Worm (Caenorhabditis elegans): ENCODE results near the gene C26B9.2.

C26B9.2 gene

DNA sequence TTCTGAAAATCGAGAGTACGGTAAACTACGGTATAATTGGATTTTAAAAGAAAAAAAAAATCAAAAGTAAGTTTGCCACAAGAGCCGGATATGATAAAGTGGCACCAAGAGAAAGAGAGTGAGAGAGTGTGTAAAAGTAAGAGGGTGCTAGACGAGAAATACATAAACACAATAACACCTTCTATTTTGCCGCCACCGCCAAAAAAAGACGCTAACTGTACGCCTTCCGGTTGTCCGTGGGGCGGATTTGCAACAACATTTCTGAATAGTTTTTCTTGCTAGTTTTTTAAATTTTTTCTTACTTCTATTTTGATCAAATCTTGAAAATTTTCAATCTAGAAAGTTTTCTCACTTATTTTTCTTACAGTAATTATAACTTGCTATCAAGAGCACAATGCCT, 32.6 kb downstream of the C26B9.2 start, which contains the start of gene F35C8.8:
Gene F35C8.8 (minus strand): TSS at position 2 of the 400 bp plus-strand sequence.
- no peak for TF ChIP-seq pqm-1 (tag; optimal IDR thresholded peaks at IDR 0.05)

ce11 chrX:5373597-5373996, 33.6 kb downstream of the C26B9.2 start:
- TF ChIP-seq lsy-12 (tag; optimal IDR thresholded peaks at IDR 0.05), result no peak
- TF ChIP-seq ceh-16 (tag; optimal IDR thresholded peaks at IDR 0.05), result no peak
- no peak for TF ChIP-seq fos-1 (tag; optimal IDR thresholded peaks at IDR 0.05)
- TF ChIP-seq tbx-2 (tag; optimal IDR thresholded peaks at IDR 0.05), result no peak
- no peak for TF ChIP-seq nhr-43 (tag; optimal IDR thresholded peaks at IDR 0.05; ENCODE audit: poor library complexity, severe bottlenecking)
- no peak for TF ChIP-seq snpc-4 (tag; optimal IDR thresholded peaks at IDR 0.05)
- no peak for TF ChIP-seq elt-1 (tag; optimal IDR thresholded peaks at IDR 0.05)
- no peak for TF ChIP-seq nhr-28 (tag; optimal IDR thresholded peaks at IDR 0.05)
- TF ChIP-seq fkh-2 (tag; optimal IDR thresholded peaks at IDR 0.05), result no peak
- TF ChIP-seq skn-1 (tag; optimal IDR thresholded peaks at IDR 0.05), result no peak
- TF ChIP-seq nhr-67 (tag; optimal IDR thresholded peaks at IDR 0.05), result no peak

- TF ChIP-seq elt-2 (tag; optimal IDR thresholded peaks at IDR 0.05), result peak; percentile 58
- TF ChIP-seq ztf-4 (tag; optimal IDR thresholded peaks at IDR 0.05), result no peak
- TF ChIP-seq pqm-1 (tag; optimal IDR thresholded peaks at IDR 0.05), result peak; percentile 25
- TF ChIP-seq egl-5 (tag; optimal IDR thresholded peaks at IDR 0.05), result no peak
- peak; percentile 50 for TF ChIP-seq pha-4 (tag; optimal IDR thresholded peaks at IDR 0.05)
- no peak for TF ChIP-seq fkh-10 (GFP tag; optimal IDR thresholded peaks at IDR 0.05)
- no peak for TF ChIP-seq ceh-82 (tag; optimal IDR thresholded peaks at IDR 0.05)
Observed at ce11 chrX:5374742-5375141, 34.8 kb downstream of the C26B9.2 start, which contains the start of gene sek-4. TSS of gene sek-4 (plus strand) at chrX:5375059.

DNA sequence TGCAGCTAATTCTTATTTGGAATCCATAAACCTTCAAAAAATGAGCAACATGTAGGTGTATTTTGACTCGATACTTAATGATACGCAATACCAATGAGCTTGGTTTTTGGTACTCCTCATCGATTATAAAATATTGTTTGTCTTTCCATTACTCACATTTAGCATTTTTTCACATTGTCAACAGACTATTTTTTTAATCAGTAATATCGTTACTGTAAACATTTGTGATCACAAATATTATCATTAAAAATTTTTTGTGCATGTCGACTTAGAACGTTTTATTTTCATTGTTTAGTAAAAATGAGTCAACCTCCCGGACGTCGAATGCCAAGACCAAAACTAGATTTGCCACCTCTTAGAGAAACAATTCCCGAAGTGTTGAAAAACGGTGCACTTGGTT, 37.3 kb downstream of the C26B9.2 start, which contains the start of gene sek-5:
Gene sek-5 (plus strand): TSS at position 301 of the 400 bp plus-strand sequence.
- no peak for TF ChIP-seq jun-1 (tag; optimal IDR thresholded peaks at IDR 0.05)
- no peak for TF ChIP-seq pqm-1 (tag; optimal IDR thresholded peaks at IDR 0.05)
- peak; percentile 39 for TF ChIP-seq pha-4 (tag; optimal IDR thresholded peaks at IDR 0.05)

ce11 chrX:5382778-5383177, 42.8 kb downstream of the C26B9.2 start:
- TF ChIP-seq sea-2 (GFP tag; optimal IDR thresholded peaks at IDR 0.05) (no peak), ceh-16 (tag; optimal IDR thresholded peaks at IDR 0.05) (no peak), tbx-2 (tag; optimal IDR thresholded peaks at IDR 0.05) (no peak), mdl-1 (tag; optimal IDR thresholded peaks at IDR 0.05) (no peak)

- TF ChIP-seq nhr-76 (tag; optimal IDR thresholded peaks at IDR 0.05) (no peak), ceh-28 (tag; optimal IDR thresholded peaks at IDR 0.05) (no peak), ceh-82 (tag; optimal IDR thresholded peaks at IDR 0.05) (no peak), fkh-2 (tag; optimal IDR thresholded peaks at IDR 0.05) (no peak), elt-1 (tag; optimal IDR thresholded peaks at IDR 0.05) (no peak), nhr-67 (tag; optimal IDR thresholded peaks at IDR 0.05) (no peak)
Observed at ce11 chrX:5386558-5386957, 46.6 kb downstream of the C26B9.2 start, which contains the start of gene kcnl-3. TSS of gene kcnl-3 (plus strand) at chrX:5386858.

ce11 chrX:5387629-5388028, 47.6 kb downstream of the C26B9.2 start:
- TF ChIP-seq ztf-11 (tag; optimal IDR thresholded peaks at IDR 0.05) (no peak), nhr-237 (tag; optimal IDR thresholded peaks at IDR 0.05) (no peak), lin-15B (tag; optimal IDR thresholded peaks at IDR 0.05) (no peak), nhr-23 (tag; optimal IDR thresholded peaks at IDR 0.05) (no peak)

Data from whole organism, L3 larva.